Fruit fly (Drosophila melanogaster) whole organism, wandering third instar larva: ENCODE measurements around the gene CG1792.

Source experiments
- Abd-B ChIP-seq: fragments of >200 bp; optimal IDR thresholded peaks from 2 replicates; lab custom pipeline; 2017; ENCODE audit warnings: missing biosample characterization, missing genetic modification characterization
- Dfd ChIP-seq: fragments of >200 bp; optimal IDR thresholded peaks from 2 replicates; lab custom pipeline; 2017; ENCODE audit warnings: missing biosample characterization, missing genetic modification characterization
- Dif ChIP-seq: fragments of 200-275, 200-300 bp; sonication (Bioruptor generic); optimal IDR thresholded peaks from 2 replicates; lab custom pipeline; 2018; ENCODE audit warnings: missing biosample characterization, missing genetic modification characterization; ENCODE audit not compliant: partially characterized antibody
- HLH106 ChIP-seq: fragments of 200-800 bp; optimal IDR thresholded peaks from 3 replicates; lab custom pipeline; 2019; ENCODE audit warnings: missing biosample characterization, mild to moderate bottlenecking, missing genetic modification characterization, moderate library complexity
- Hnf4 ChIP-seq: fragments of 200-800 bp; sonication (Bioruptor generic); optimal IDR thresholded peaks from 2 replicates; lab custom pipeline; 2016; ENCODE audit warnings: missing biosample characterization, mild to moderate bottlenecking, missing genetic modification characterization
- Jra ChIP-seq: sonication (Bioruptor generic); optimal IDR thresholded peaks from 2 replicates; lab custom pipeline; 2016; ENCODE audit warnings: missing biosample characterization, missing genetic modification characterization
- Mio ChIP-seq: sonication (Bioruptor generic); optimal IDR thresholded peaks from 2 replicates; lab custom pipeline; 2016; ENCODE audit warnings: missing biosample characterization, missing genetic modification characterization
- Myc ChIP-seq: fragments of >200 bp; optimal IDR thresholded peaks from 2 replicates; lab custom pipeline; 2017
- N ChIP-seq: fragments of >200 bp; optimal IDR thresholded peaks from 2 replicates; lab custom pipeline; 2018; ENCODE audit warnings: missing biosample characterization, missing external identifiers, missing genetic modification characterization
- OdsH ChIP-seq: fragments of 200-800 bp; sonication (Bioruptor generic); optimal IDR thresholded peaks from 2 replicates; lab custom pipeline; 2016; ENCODE audit warnings: missing biosample characterization, mild to moderate bottlenecking, missing genetic modification characterization
- Rel ChIP-seq, 2 experiments: fragments of 200-800 bp; sonication (Bioruptor generic) in 1 of 2; optimal IDR thresholded peaks; 2 replicates in 1 of 2; 3 replicates in 1 of 2; lab custom pipeline; 2016 to 2019; ENCODE audit warnings: mild to moderate bottlenecking in 2 of 2, missing biosample characterization in 2 of 2, missing genetic modification characterization in 2 of 2, moderate library complexity in 1 of 2
- Sp1 ChIP-seq: fragments of 200-800 bp; sonication (Bioruptor generic); optimal IDR thresholded peaks from 3 replicates; lab custom pipeline; 2019; ENCODE audit warnings: missing biosample characterization, mild to moderate bottlenecking, missing genetic modification characterization, moderate library complexity
- Vsx2 ChIP-seq: fragments of 200-300, 225-300 bp; sonication (Bioruptor generic); optimal IDR thresholded peaks from 2 replicates; lab custom pipeline; 2018; ENCODE audit warnings: missing biosample characterization, missing genetic modification characterization; ENCODE audit not compliant: partially characterized antibody
- br ChIP-seq: fragments of 200-800 bp; sonication (Bioruptor generic); optimal IDR thresholded peaks from 2 replicates; lab custom pipeline; 2016; ENCODE audit warnings: missing biosample characterization, missing genetic modification characterization
- brk ChIP-seq: fragments of 200-800 bp; sonication (Bioruptor generic); optimal IDR thresholded peaks from 2 replicates; lab custom pipeline; 2016; ENCODE audit warnings: missing biosample characterization, mild to moderate bottlenecking, missing genetic modification characterization
- dsf ChIP-seq: sonication (Bioruptor generic); optimal IDR thresholded peaks from 2 replicates; lab custom pipeline; 2016; ENCODE audit warnings: missing biosample characterization, missing genetic modification characterization, borderline replicate concordance
- ey ChIP-seq: fragments of 200-800 bp; sonication (Bioruptor generic); optimal IDR thresholded peaks from 2 replicates; lab custom pipeline; 2016; ENCODE audit warnings: missing biosample characterization, missing genetic modification characterization
- foxo ChIP-seq, 2 experiments: fragments of 200-800 bp; sonication (Bioruptor generic); optimal IDR thresholded peaks; 2 replicates in 1 of 2; 3 replicates in 1 of 2; lab custom pipeline; 2016 to 2017; ENCODE audit warnings: missing biosample characterization in 2 of 2, missing genetic modification characterization in 2 of 2
- fru ChIP-seq: fragments of 200-800 bp; sonication (Bioruptor generic); optimal IDR thresholded peaks from 3 replicates; lab custom pipeline; 2016; ENCODE audit warnings: missing biosample characterization, mild to moderate bottlenecking, missing genetic modification characterization
- h ChIP-seq: fragments of 200-800 bp; sonication (Bioruptor generic); optimal IDR thresholded peaks from 3 replicates; lab custom pipeline; 2016; ENCODE audit warnings: missing biosample characterization, mild to moderate bottlenecking, missing genetic modification characterization
- jim ChIP-seq: fragments of 175-275, 200-325 bp; sonication (Bioruptor generic); optimal IDR thresholded peaks from 2 replicates; lab custom pipeline; 2016; ENCODE audit warnings: missing biosample characterization, mild to moderate bottlenecking, missing genetic modification characterization
- pan ChIP-seq: fragments of >200 bp; optimal IDR thresholded peaks from 2 replicates; lab custom pipeline; 2017
- psq ChIP-seq: fragments of 200-800 bp; sonication (Bioruptor generic); optimal IDR thresholded peaks from 3 replicates; lab custom pipeline; 2017; ENCODE audit warnings: missing biosample characterization, mild to moderate bottlenecking, missing genetic modification characterization, moderate library complexity
- sage ChIP-seq: fragments of 200-800 bp; sonication (Bioruptor generic); optimal IDR thresholded peaks from 2 replicates; lab custom pipeline; 2016; ENCODE audit warnings: missing biosample characterization, mild to moderate bottlenecking, missing genetic modification characterization
- sv ChIP-seq: fragments of 200-800 bp; sonication (Bioruptor generic); optimal IDR thresholded peaks from 3 replicates; lab custom pipeline; 2016; ENCODE audit warnings: missing biosample characterization, missing genetic modification characterization
- tai ChIP-seq: sonication (Bioruptor generic); optimal IDR thresholded peaks from 2 replicates; lab custom pipeline; 2016; ENCODE audit warnings: missing biosample characterization, missing genetic modification characterization
- usp ChIP-seq: fragments of >200 bp; optimal IDR thresholded peaks from 2 replicates; lab custom pipeline; 2017; ENCODE audit warnings: missing biosample characterization, missing genetic modification characterization

Gene CG1792

dm6 chr3R:31610639-31611594, 5.2 kb upstream of the CG1792 start, which contains the start of gene Med:
Gene Med, plus strand, starts transcription at chr3R:31611046.
- peak; percentile 63 for TF ChIP-seq Sp1 (GFP tag; lab: Kevin White, UChicago)
- TF ChIP-seq HLH106 (tag; lab: Kevin White, UChicago) = peak; percentile 30
- TF ChIP-seq foxo (GFP tag; optimal IDR thresholded peaks at IDR 0.05; lab: Kevin White, UChicago) = no peak
- TF ChIP-seq ey (GFP tag; lab: Kevin White, UChicago) = no peak
- no peak for TF ChIP-seq Vsx2 (GFP tag; lab: Kevin White, UChicago)
- TF ChIP-seq h (GFP tag; lab: Kevin White, UChicago) = peak; percentile 32
- no peak for TF ChIP-seq dsf (GFP tag; lab: Kevin White, UChicago)
- peak; percentile 89 for TF ChIP-seq psq (GFP tag; lab: Kevin White, UChicago)
- no peak for TF ChIP-seq Rel (GFP tag; optimal IDR thresholded peaks at IDR 0.05; lab: Kevin White, UChicago)
- TF ChIP-seq Rel (tag; optimal IDR thresholded peaks at IDR 0.05; lab: Kevin White, UChicago) = peak; percentile 45
- TF ChIP-seq tai (GFP tag; lab: Kevin White, UChicago) = no peak
- TF ChIP-seq N (GFP tag; lab: Kevin White, UChicago) = peak; percentile 48
- no peak for TF ChIP-seq OdsH
- TF ChIP-seq Myc (lab: Kevin White, UChicago) = peak; percentile 28

- TF ChIP-seq sv (GFP tag; lab: Kevin White, UChicago) (no peak), Rel (GFP tag; optimal IDR thresholded peaks at IDR 0.05; lab: Kevin White, UChicago) (no peak), Rel (tag; optimal IDR thresholded peaks at IDR 0.05; lab: Kevin White, UChicago) (no peak), Abd-B (GFP tag; lab: Kevin White, UChicago) (no peak), brk (GFP tag; lab: Kevin White, UChicago) (no peak)
Observed at dm6 chr3R:31612564-31612963, 3.5 kb upstream of the CG1792 start, which contains the start of gene CycG. Gene CycG, minus strand, starts transcription at chr3R:31612664.

dm6 chr3R:31617801-31618200, 1.7 kb downstream of the CG1792 start, which contains the start of gene pasha:
Gene pasha, plus strand, starts transcription at chr3R:31617977.
- TF ChIP-seq sage = peak; percentile 4
- no peak for TF ChIP-seq Rel (GFP tag; optimal IDR thresholded peaks at IDR 0.05; lab: Kevin White, UChicago)
- peak; percentile 38 for TF ChIP-seq Rel (tag; optimal IDR thresholded peaks at IDR 0.05; lab: Kevin White, UChicago)
- no peak for TF ChIP-seq Jra (GFP tag; lab: Kevin White, UChicago)

dm6 chr3R:31621814-31622213, 5.7 kb downstream of the CG1792 start, which contains the start of gene kek6:
Gene kek6, plus strand, starts transcription at chr3R:31622136.
- TF ChIP-seq fru (GFP tag; lab: Kevin White, UChicago) (no peak), OdsH (no peak), HLH106 (tag; lab: Kevin White, UChicago) (no peak), h (GFP tag; lab: Kevin White, UChicago) (no peak), Dfd (GFP tag; lab: Kevin White, UChicago) (no peak), psq (GFP tag; lab: Kevin White, UChicago) (no peak), Sp1 (GFP tag; lab: Kevin White, UChicago) (no peak), Dif (peak; percentile 23)

- TF ChIP-seq sage (no peak), Abd-B (GFP tag; lab: Kevin White, UChicago) (no peak), Vsx2 (GFP tag; lab: Kevin White, UChicago) (no peak), fru (GFP tag; lab: Kevin White, UChicago) (no peak), foxo (GFP tag; optimal IDR thresholded peaks at IDR 0.05; lab: Kevin White, UChicago) (no peak), Mio (GFP tag; lab: Kevin White, UChicago) (no peak), Jra (GFP tag; lab: Kevin White, UChicago) (no peak), pan (lab: Kevin White, UChicago) (no peak), tai (GFP tag; lab: Kevin White, UChicago) (no peak), Sp1 (GFP tag; lab: Kevin White, UChicago) (no peak), Myc (lab: Kevin White, UChicago) (no peak), psq (GFP tag; lab: Kevin White, UChicago) (no peak), br (no peak), Hnf4 (GFP tag; lab: Kevin White, UChicago) (no peak), N (GFP tag; lab: Kevin White, UChicago) (no peak), jim (GFP tag; lab: Kevin White, UChicago) (no peak), usp (no peak)
- TF ChIP-seq, all 38 proteins: peak for 0
Observed at dm6 chr3R:31622648-31623047, 6.5 kb downstream of the CG1792 start.
